Worm (Caenorhabditis elegans) whole organism, L4/young adult: Measurements from ENCODE around the gene Y68A4A.13.

Experiments used
- dao-5 ChIP-seq: sonication (generic microtip); optimal IDR thresholded peaks from 2 replicates; lab custom pipeline; 2016; ENCODE audit warnings: missing genotype, missing genetic modification characterization, moderate library complexity, missing compliant biosample characterization
- him-1 ChIP-seq: sonication (generic microtip); optimal IDR thresholded peaks from 2 replicates; lab custom pipeline; 2016; ENCODE audit warnings: missing genotype, missing genetic modification reagents, missing genetic modification characterization, missing compliant biosample characterization

DNA sequence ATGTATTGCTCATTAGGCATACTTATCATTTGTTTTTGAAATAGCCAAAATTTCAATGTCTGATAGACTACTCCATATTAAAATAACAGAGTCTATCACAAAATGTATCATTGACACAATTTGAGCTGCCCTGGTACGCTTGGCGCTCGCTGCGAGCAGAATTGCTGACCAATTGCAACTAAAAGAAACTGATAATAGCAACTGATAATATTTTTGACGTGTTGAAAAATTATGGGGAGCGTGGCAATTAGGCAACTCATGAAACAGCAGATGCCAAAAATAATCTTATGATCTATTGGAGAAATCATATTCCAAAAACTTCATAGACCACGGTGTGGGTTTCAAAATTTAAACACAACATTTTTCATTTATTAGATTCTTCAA lies 33.3 kb upstream of the Y68A4A.13 start:
- TF ChIP-seq him-1 (tag; lab: Kevin White, UChicago) (no peak), dao-5 (tag; lab: Kevin White, UChicago) (no peak)
